Worm (Caenorhabditis elegans) whole organism, L3 larva: Measurements from ENCODE around the gene srx-26.

ENCODE experiments used
- tbx-2 ChIP-seq: sonication (generic microtip); optimal IDR thresholded peaks from 2 replicates; lab custom pipeline; 2016; ENCODE audit warnings: mild to moderate bottlenecking, missing genetic modification characterization, missing compliant biosample characterization
- unc-39 ChIP-seq: sonication (generic microtip); optimal IDR thresholded peaks from 4 replicates; lab custom pipeline; 2017; ENCODE audit warnings: missing biosample characterization, missing genetic modification characterization

DNA sequence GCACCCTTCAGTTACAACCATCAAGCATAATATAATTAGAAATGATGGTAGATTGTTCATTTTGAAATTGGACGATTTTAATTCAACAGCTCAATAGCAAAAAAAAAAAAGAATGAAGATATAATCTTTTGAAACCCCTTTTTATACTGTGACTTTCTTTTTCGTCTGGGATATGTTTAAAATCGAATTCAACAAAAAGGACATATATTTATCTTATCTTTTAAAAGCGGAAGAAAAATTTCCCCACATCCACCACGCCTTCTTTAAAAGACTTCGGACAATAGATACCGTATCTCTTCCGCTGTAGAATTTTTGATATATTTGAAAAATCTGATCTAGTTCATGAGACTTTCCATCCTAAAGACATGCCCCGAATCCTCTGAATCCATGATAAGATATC is 27.9 kb upstream of the srx-26 start, which contains the start of gene R05D8.11:
- TF ChIP-seq unc-39 (tag; lab: Kevin White, UChicago) (no peak), tbx-2 (tag; lab: Kevin White, UChicago) (no peak)
